Worm (Caenorhabditis elegans) whole organism, L2 larva: ENCODE results near the gene Y54G2A.36.

ENCODE experiments used
- aly-2 ChIP-seq: fragments of 150-350 bp; optimal IDR thresholded peaks from 2 replicates; lab custom pipeline; 2014; ENCODE audit warnings: missing biosample characterization, missing genetic modification characterization

Gene Y54G2A.36

DNA sequence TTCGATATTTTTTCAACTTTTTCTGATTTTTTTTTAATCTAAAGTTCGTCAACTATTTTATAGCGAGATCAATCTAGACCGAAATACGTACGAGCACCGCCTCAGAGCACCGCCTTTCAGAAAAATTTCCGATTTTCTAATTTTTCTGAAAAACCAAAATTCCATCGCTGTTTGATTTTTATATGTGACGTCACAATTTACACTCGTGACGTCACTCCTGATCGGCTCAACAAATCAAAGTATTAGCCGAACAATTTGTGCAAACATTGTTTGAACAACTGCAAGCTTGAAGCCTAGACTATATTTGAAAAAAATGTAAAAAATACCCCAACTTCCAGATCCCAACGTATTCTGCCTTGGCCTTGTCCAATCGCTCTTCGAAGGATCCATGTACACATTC, 37.7 kb downstream of the Y54G2A.36 start:
- no peak for TF ChIP-seq aly-2 (tag; lab: Kevin White, UChicago)
